Fruit fly (Drosophila melanogaster) whole organism, embryonic: ENCODE data around the gene egh.

Experiments used
- BEAF-32 ChIP-seq: fragments of 200-800 bp; sonication (Bioruptor generic); optimal IDR thresholded peaks from 3 replicates; lab custom pipeline; 2017; ENCODE audit warnings: missing biosample characterization, missing genetic modification characterization, mild to moderate bottlenecking, moderate library complexity, missing genetic modification reagents
- CG10654 ChIP-seq: fragments of 200-800 bp; sonication (Bioruptor generic); optimal IDR thresholded peaks from 2 replicates; lab custom pipeline; 2016; ENCODE audit warnings: missing biosample characterization, missing genetic modification characterization
- CG10979 ChIP-seq: fragments of 200-800 bp; sonication (Bioruptor generic); optimal IDR thresholded peaks from 2 replicates; lab custom pipeline; 2018; ENCODE audit warnings: missing biosample characterization, mild to moderate bottlenecking, missing genetic modification characterization, moderate library complexity
- CG11085 ChIP-seq: fragments of 200-800 bp; sonication (Bioruptor generic); IDR thresholded peaks from 2 replicates; pipeline ENCODE4 v1.3.6; 2022; ENCODE audit warnings: missing biosample characterization, missing genetic modification characterization
- CG11398 ChIP-seq: fragments of 200-800 bp; sonication (Bioruptor generic); optimal IDR thresholded peaks from 2 replicates; lab custom pipeline; 2016; ENCODE audit warnings: missing biosample characterization, missing genetic modification characterization
- CG11723 ChIP-seq: fragments of 200-800 bp; sonication (Bioruptor generic); optimal IDR thresholded peaks from 2 replicates; lab custom pipeline; 2017; ENCODE audit warnings: missing biosample characterization, mild to moderate bottlenecking, missing genetic modification characterization
- CG1233 ChIP-seq: fragments of 200-800 bp; sonication (Bioruptor generic); optimal IDR thresholded peaks from 4 replicates; lab custom pipeline; 2018; ENCODE audit warnings: missing biosample characterization, mild to moderate bottlenecking, missing genetic modification characterization
- CG12391 ChIP-seq: fragments of 200-800 bp; sonication (Bioruptor generic); optimal IDR thresholded peaks from 3 replicates; lab custom pipeline; 2018; ENCODE audit warnings: missing biosample characterization, mild to moderate bottlenecking, missing genetic modification characterization, moderate library complexity
- CG12744 ChIP-seq: fragments of 200-800 bp; sonication (Bioruptor generic); optimal IDR thresholded peaks from 2 replicates; lab custom pipeline; 2016; ENCODE audit warnings: missing biosample characterization, missing genetic modification characterization
- CG13894 ChIP-seq: fragments of 200-800 bp; sonication (Bioruptor generic); optimal IDR thresholded peaks from 3 replicates; lab custom pipeline; 2018; ENCODE audit warnings: missing biosample characterization, mild to moderate bottlenecking, missing genetic modification characterization, moderate library complexity
- CG1647 ChIP-seq: fragments of 200-800 bp; sonication (Bioruptor generic); optimal IDR thresholded peaks from 3 replicates; lab custom pipeline; 2016; ENCODE audit warnings: missing biosample characterization, missing genetic modification characterization
- CG17328 ChIP-seq: fragments of 200-800 bp; sonication (Bioruptor generic); IDR thresholded peaks from 2 replicates; pipeline ENCODE4 v1.3.6; 2022; ENCODE audit warnings: missing biosample characterization, missing genetic modification characterization
- CG17568 ChIP-seq: fragments of 200-800 bp; sonication (Bioruptor generic); optimal IDR thresholded peaks from 2 replicates; lab custom pipeline; 2018; ENCODE audit warnings: missing biosample characterization, mild to moderate bottlenecking, missing genetic modification characterization, moderate library complexity
- CG18262 ChIP-seq: fragments of 200-800 bp; optimal IDR thresholded peaks from 3 replicates; lab custom pipeline; 2019; ENCODE audit warnings: missing biosample characterization, mild to moderate bottlenecking, missing genetic modification characterization, moderate library complexity
- CG2129 ChIP-seq: fragments of 200-800 bp; sonication (Bioruptor generic); IDR thresholded peaks from 2 replicates; pipeline ENCODE4 v1.3.6; 2022; ENCODE audit warnings: missing biosample characterization, missing genetic modification characterization; ENCODE audit not compliant: partially characterized antibody
- CG2199 ChIP-seq: fragments of 200-800 bp; sonication (Bioruptor generic); IDR thresholded peaks from 3 replicates; pipeline ENCODE4 v1.3.6; 2022; ENCODE audit warnings: missing biosample characterization, missing genetic modification characterization
- CG31224 ChIP-seq: fragments of 200-800 bp; sonication (Bioruptor generic); IDR thresholded peaks from 2 replicates; pipeline ENCODE4 v1.3.6; 2022; ENCODE audit warnings: missing biosample characterization, missing genetic modification characterization
- CG31365 ChIP-seq: fragments of 200-800 bp; sonication (Bioruptor generic); optimal IDR thresholded peaks from 2 replicates; lab custom pipeline; 2018; ENCODE audit warnings: missing biosample characterization, mild to moderate bottlenecking, missing genetic modification characterization
- CG31441 ChIP-seq: fragments of 200-800 bp; sonication (Bioruptor generic); IDR thresholded peaks from 2 replicates; pipeline ENCODE4 v1.3.6; 2022; ENCODE audit warnings: missing biosample characterization, missing genetic modification characterization
- CG3726 ChIP-seq: fragments of 200-800 bp; sonication (Bioruptor generic); IDR thresholded peaks from 3 replicates; pipeline ENCODE4, ENCODE4 v1.3.6; 2022; ENCODE audit warnings: missing biosample characterization, missing genetic modification characterization
- CG7928 ChIP-seq: fragments of 200-800 bp; sonication (Bioruptor generic); optimal IDR thresholded peaks from 2 replicates; lab custom pipeline; 2017; ENCODE audit warnings: missing biosample characterization, mild to moderate bottlenecking, missing genetic modification characterization
- CG8944 ChIP-seq: fragments of 200-800 bp; sonication (Bioruptor generic); optimal IDR thresholded peaks from 3 replicates; lab custom pipeline; 2016; ENCODE audit warnings: missing biosample characterization, missing genetic modification characterization
- CG9437 ChIP-seq: fragments of 200-800 bp; sonication (Bioruptor generic); optimal IDR thresholded peaks from 2 replicates; lab custom pipeline; 2018; ENCODE audit warnings: missing biosample characterization, mild to moderate bottlenecking, missing genetic modification characterization
- CG9609 ChIP-seq: fragments of 200-800 bp; sonication (Bioruptor generic); optimal IDR thresholded peaks from 3 replicates; lab custom pipeline; 2016; ENCODE audit warnings: missing biosample characterization, missing genetic modification characterization
- CG9727 ChIP-seq: fragments of 200-800 bp; sonication (Bioruptor generic); optimal IDR thresholded peaks from 3 replicates; lab custom pipeline; 2017; ENCODE audit warnings: missing biosample characterization, mild to moderate bottlenecking, missing genetic modification characterization
- CG9932 ChIP-seq: fragments of 200-800 bp; sonication (Bioruptor generic); IDR thresholded peaks from 2 replicates; pipeline ENCODE4 v1.3.6; 2022; ENCODE audit warnings: missing biosample characterization, missing genetic modification characterization
- Deaf1 ChIP-seq: fragments of 200-800 bp; optimal IDR thresholded peaks from 3 replicates; lab custom pipeline; 2019; ENCODE audit warnings: missing biosample characterization, mild to moderate bottlenecking, missing genetic modification characterization, moderate library complexity
- Dip2 ChIP-seq: fragments of 200-800 bp; sonication (Bioruptor generic); IDR thresholded peaks from 2 replicates; pipeline ENCODE4 v1.3.6; 2022; ENCODE audit warnings: missing biosample characterization, missing genetic modification characterization
- Dip3 ChIP-seq: fragments of 200-800 bp; sonication (Bioruptor generic); optimal IDR thresholded peaks from 3 replicates; lab custom pipeline; 2016; ENCODE audit warnings: missing biosample characterization, missing genetic modification characterization
- Doc2 ChIP-seq: fragments of 200-800 bp; sonication (Bioruptor generic); IDR thresholded peaks from 2 replicates; pipeline ENCODE4 v1.3.6; 2022; ENCODE audit warnings: missing biosample characterization, missing genetic modification characterization
- E2f1 ChIP-seq: fragments of 200-800 bp; sonication (Bioruptor generic); IDR thresholded peaks from 2 replicates; pipeline ENCODE4 v1.3.6; 2022; ENCODE audit warnings: missing biosample characterization, missing genetic modification characterization
- HLH4C ChIP-seq: fragments of 200-800 bp; sonication (Bioruptor generic); IDR thresholded peaks from 3 replicates; pipeline ENCODE4 v1.3.6; 2022; ENCODE audit warnings: missing biosample characterization, missing genetic modification characterization; ENCODE audit not compliant: partially characterized antibody
- HLHmδ ChIP-seq: fragments of 200-800 bp; sonication (Bioruptor generic); optimal IDR thresholded peaks from 2 replicates; lab custom pipeline; 2018; ENCODE audit warnings: missing biosample characterization, mild to moderate bottlenecking, missing genetic modification characterization, moderate library complexity
- Hmr ChIP-seq: fragments of 200-800 bp; sonication (Bioruptor generic); optimal IDR thresholded peaks from 3 replicates; lab custom pipeline; 2017; ENCODE audit warnings: mild to moderate bottlenecking, missing biosample characterization, missing genetic modification reagents, missing genetic modification characterization
- Kr ChIP-seq: fragments of 200-800 bp; sonication (Bioruptor generic); optimal IDR thresholded peaks from 2 replicates; lab custom pipeline; 2017; ENCODE audit warnings: missing biosample characterization, mild to moderate bottlenecking, missing genetic modification characterization
- Lim3 ChIP-seq: fragments of 200-800 bp; sonication (Bioruptor generic); IDR thresholded peaks from 2 replicates; pipeline ENCODE4 v1.3.6; 2022; ENCODE audit warnings: missing biosample characterization, missing genetic modification characterization
- Med ChIP-seq: fragments of 200-800 bp; sonication (Bioruptor generic); peaks from one replicate; lab custom pipeline; 2016; ENCODE audit warnings: missing biosample characterization, missing genetic modification characterization, mild to moderate bottlenecking, inconsistent platforms, moderate library complexity
- Meics ChIP-seq: fragments of 200-800 bp; sonication (Bioruptor generic); optimal IDR thresholded peaks from 2 replicates; lab custom pipeline; 2017; ENCODE audit warnings: missing biosample characterization, mild to moderate bottlenecking, missing genetic modification characterization
- NC2β ChIP-seq: fragments of 200-800 bp; sonication (Bioruptor generic); optimal IDR thresholded peaks from 2 replicates; lab custom pipeline; 2016; ENCODE audit warnings: missing biosample characterization, missing genetic modification characterization
- Xrp1 ChIP-seq: fragments of 200-800 bp; sonication (Bioruptor generic); IDR thresholded peaks from 2 replicates; pipeline ENCODE4 v1.3.6; 2022; ENCODE audit warnings: missing biosample characterization, missing genetic modification characterization
- al ChIP-seq: fragments of 200-800 bp; sonication (Bioruptor generic); IDR thresholded peaks from 2 replicates; pipeline ENCODE4 v1.3.6; 2022; ENCODE audit warnings: missing biosample characterization, missing genetic modification characterization
- ap ChIP-seq: fragments of 200-800 bp; sonication (Bioruptor generic); IDR thresholded peaks from 2 replicates; pipeline ENCODE4 v1.3.6; 2022; ENCODE audit warnings: missing biosample characterization, missing genetic modification characterization
- bab2 ChIP-seq: fragments of 200-800 bp; sonication (Bioruptor generic); optimal IDR thresholded peaks from 2 replicates; lab custom pipeline; 2016; ENCODE audit warnings: missing biosample characterization, missing genetic modification characterization
- eyg ChIP-seq: fragments of 200-800 bp; sonication (Bioruptor generic); optimal IDR thresholded peaks from 3 replicates; lab custom pipeline; 2016; ENCODE audit warnings: missing biosample characterization, missing genetic modification characterization
- sd ChIP-seq: fragments of 200-800 bp; sonication (Bioruptor generic); optimal IDR thresholded peaks from 3 replicates; lab custom pipeline; 2018; ENCODE audit warnings: missing biosample characterization, mild to moderate bottlenecking, missing genetic modification characterization, moderate library complexity
- so ChIP-seq: fragments of 200-800 bp; sonication (Bioruptor generic); IDR thresholded peaks from 3 replicates; pipeline ENCODE4 v1.3.6; 2022; ENCODE audit warnings: missing biosample characterization, missing genetic modification characterization
- tgo ChIP-seq: fragments of 200-800 bp; sonication (Bioruptor generic); IDR thresholded peaks from 3 replicates; pipeline ENCODE4 v1.3.6; 2022; ENCODE audit warnings: missing biosample characterization, missing genetic modification characterization
- trem ChIP-seq: fragments of 200-800 bp; optimal IDR thresholded peaks from 3 replicates; lab custom pipeline; 2019; ENCODE audit warnings: missing biosample characterization, mild to moderate bottlenecking, missing genetic modification characterization, moderate library complexity
- twi ChIP-seq: fragments of 200-800 bp; optimal IDR thresholded peaks from 2 replicates; lab custom pipeline; 2019; ENCODE audit warnings: missing biosample characterization, mild to moderate bottlenecking, missing genetic modification characterization, moderate library complexity
- wor ChIP-seq: fragments of 200-800 bp; sonication (Bioruptor generic); IDR thresholded peaks from 2 replicates; pipeline ENCODE4 v1.3.6; 2022; ENCODE audit warnings: missing biosample characterization, missing genetic modification characterization
- yki ChIP-seq: fragments of >200 bp; optimal IDR thresholded peaks from 3 replicates; lab custom pipeline; 2018
- zf30C ChIP-seq: fragments of 200-800 bp; sonication (Bioruptor generic); optimal IDR thresholded peaks from 3 replicates; lab custom pipeline; 2018; ENCODE audit warnings: missing biosample characterization, mild to moderate bottlenecking, missing genetic modification characterization

Gene egh

dm6 chrX:2591315-2591999 is 3.2 kb downstream of the egh start (continued):
- no peak for TF ChIP-seq trem (tag; lab: Kevin White, UChicago)
- TF ChIP-seq Meics: peak; percentile 72
- TF ChIP-seq CG11723 (GFP tag; lab: Kevin White, UChicago): no peak
- peak; percentile 38; the same call in 1 of the 2 replicates for TF ChIP-seq CG9932 (GFP tag; lab: Robert Waterston, UW)
- no peak for TF ChIP-seq Deaf1 (tag; lab: Kevin White, UChicago)
- no peak for TF ChIP-seq CG1647
- no peak for TF ChIP-seq ap (GFP tag; lab: Robert Waterston, UW)
- TF ChIP-seq CG11085 (GFP tag; lab: Robert Waterston, UW): no peak
- no peak for TF ChIP-seq Lim3 (GFP tag; lab: Robert Waterston, UW)
- no peak for TF ChIP-seq bab2 (GFP tag; lab: Kevin White, UChicago)
- peak; percentile 37 for TF ChIP-seq CG1233
- no peak for TF ChIP-seq CG17328
- TF ChIP-seq wor: no peak
- no peak for TF ChIP-seq al (GFP tag; lab: Robert Waterston, UW)
- TF ChIP-seq sd (tag; lab: Kevin White, UChicago): peak; percentile 45
- TF ChIP-seq CG13894: no peak
- no peak for TF ChIP-seq tgo (GFP tag; lab: Robert Waterston, UW)
- TF ChIP-seq twi: no peak
- TF ChIP-seq CG3726 (GFP tag; lab: Robert Waterston, UW): no peak
- TF ChIP-seq CG9727: peak; percentile 57
- TF ChIP-seq Kr (GFP tag; lab: Kevin White, UChicago): no peak
- peak; percentile 56 for TF ChIP-seq Hmr (GFP tag; lab: Kevin White, UChicago)
- TF ChIP-seq yki: no peak
- TF ChIP-seq Dip2 (GFP tag; lab: Robert Waterston, UW): no peak
- peak; percentile 31 for TF ChIP-seq CG9437
- TF ChIP-seq CG9609 (GFP tag; lab: Kevin White, UChicago): peak; percentile 12
- 0 out of 2 replicates have a peak, but pooled peaks have one; percentile 24 for TF ChIP-seq CG31224 (GFP tag; lab: Robert Waterston, UW)
- TF ChIP-seq CG31441: no peak
- no peak for TF ChIP-seq Doc2
- TF ChIP-seq CG12391 (tag; lab: Kevin White, UChicago): peak; percentile 28
- TF ChIP-seq Dip3 (GFP tag; lab: Kevin White, UChicago): no peak
- no peak for TF ChIP-seq E2f1 (GFP tag; lab: Robert Waterston, UW)
- peak; percentile 15 for TF ChIP-seq CG18262 (tag; lab: Kevin White, UChicago)
- no peak for TF ChIP-seq CG11398
- TF ChIP-seq CG12744 (GFP tag; lab: Kevin White, UChicago): no peak
- no peak for TF ChIP-seq Xrp1 (GFP tag; lab: Robert Waterston, UW)
- no peak for TF ChIP-seq NC2β (GFP tag; lab: Kevin White, UChicago)
- no peak for TF ChIP-seq CG2199 (GFP tag; lab: Robert Waterston, UW)
- no peak for TF ChIP-seq CG10654 (GFP tag; lab: Kevin White, UChicago)
- peak; percentile 75 for TF ChIP-seq Med
- no peak for TF ChIP-seq so (GFP tag; lab: Robert Waterston, UW)
- TF ChIP-seq CG7928 (GFP tag; lab: Kevin White, UChicago): no peak
- no peak for TF ChIP-seq CG31365 (tag; lab: Kevin White, UChicago)
- TF ChIP-seq HLHmδ (GFP tag; lab: Kevin White, UChicago): no peak
- no peak for TF ChIP-seq HLH4C
- TF ChIP-seq CG8944 (GFP tag; lab: Kevin White, UChicago): no peak
- TF ChIP-seq zf30C: peak; percentile 26
- TF ChIP-seq CG10979 (tag; lab: Kevin White, UChicago): no peak
- no peak for TF ChIP-seq CG2129
- no peak for TF ChIP-seq eyg (GFP tag; lab: Kevin White, UChicago)
- no peak for TF ChIP-seq BEAF-32 (GFP tag; lab: Kevin White, UChicago)
- TF ChIP-seq CG17568 (GFP tag; lab: Kevin White, UChicago): no peak
